Fruit fly (Drosophila melanogaster): Measurements from ENCODE around the gene CG13998.

Gene CG13998

DNA sequence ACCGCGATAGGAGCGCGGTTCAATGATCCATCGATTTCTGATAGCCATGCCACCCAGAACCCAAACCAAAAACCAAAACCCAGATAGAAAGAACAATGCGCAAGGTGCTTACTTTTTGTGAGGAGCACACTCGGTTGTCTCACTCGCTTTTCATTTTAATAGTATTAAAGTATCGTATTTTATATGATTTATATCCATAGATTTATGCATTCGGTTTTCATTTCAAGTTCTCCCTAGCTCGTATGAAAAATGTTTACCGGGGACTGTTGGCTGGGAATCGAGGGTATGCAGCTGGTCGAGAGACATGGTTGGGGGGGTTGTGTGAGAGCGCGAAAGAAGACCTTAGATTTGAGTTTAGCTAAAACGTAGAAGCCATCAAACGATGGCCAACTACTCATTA lies 15.4 kb upstream of the CG13998 start:
- no peak for TF ChIP-seq Dfd (GFP tag; optimal IDR thresholded peaks at IDR 0.05)
- no peak for TF ChIP-seq dl (GFP tag; optimal IDR thresholded peaks at IDR 0.05; ENCODE audit: insufficient read depth in 1 of 2, partially characterized antibody in 2 of 2)
- TF ChIP-seq Hr78 (GFP tag; optimal IDR thresholded peaks at IDR 0.05): no peak
- peak; percentile 62 for TF ChIP-seq woc (GFP tag; optimal IDR thresholded peaks at IDR 0.05)
- no peak for TF ChIP-seq GATAd (GFP tag; optimal IDR thresholded peaks at IDR 0.05)
- TF ChIP-seq Abd-B (GFP tag; optimal IDR thresholded peaks at IDR 0.05): no peak
- TF ChIP-seq lola (GFP tag; optimal IDR thresholded peaks at IDR 0.05): no peak
- no peak for TF ChIP-seq foxo (GFP tag; optimal IDR thresholded peaks at IDR 0.05)
- no peak for TF ChIP-seq pan (optimal IDR thresholded peaks at IDR 0.05)
- peak; percentile 31 for TF ChIP-seq dsf (GFP tag; optimal IDR thresholded peaks at IDR 0.05; ENCODE audit: borderline replicate concordance)
- peak; percentile 46 for TF ChIP-seq CG32264 (GFP tag; optimal IDR thresholded peaks at IDR 0.05)
- TF ChIP-seq br (GFP tag; optimal IDR thresholded peaks at IDR 0.05): peak; percentile 73
- peak; percentile 61 for TF ChIP-seq fru (GFP tag; optimal IDR thresholded peaks at IDR 0.05)
- no peak for TF ChIP-seq Dif (GFP tag; optimal IDR thresholded peaks at IDR 0.05; ENCODE audit: partially characterized antibody)
- peak; percentile 67 for TF ChIP-seq ey (GFP tag; optimal IDR thresholded peaks at IDR 0.05)
- no peak for TF ChIP-seq Vsx2 (GFP tag; optimal IDR thresholded peaks at IDR 0.05; ENCODE audit: partially characterized antibody)
- no peak for TF ChIP-seq Myc (optimal IDR thresholded peaks at IDR 0.05)
- TF ChIP-seq jim (GFP tag; optimal IDR thresholded peaks at IDR 0.05): no peak
- TF ChIP-seq OdsH (GFP tag; optimal IDR thresholded peaks at IDR 0.05): peak; percentile 65
- TF ChIP-seq tai (GFP tag; optimal IDR thresholded peaks at IDR 0.05): no peak
- TF ChIP-seq Mio (GFP tag; optimal IDR thresholded peaks at IDR 0.05): no peak
- TF ChIP-seq usp (GFP tag; optimal IDR thresholded peaks at IDR 0.05): no peak
- peak; percentile 39 for TF ChIP-seq Jra (GFP tag; optimal IDR thresholded peaks at IDR 0.05)
- TF ChIP-seq Rel (GFP tag; optimal IDR thresholded peaks at IDR 0.05): no peak
- TF ChIP-seq Rel (tag; optimal IDR thresholded peaks at IDR 0.05): no peak
- peak; percentile 17 for TF ChIP-seq dmrt93B (GFP tag; optimal IDR thresholded peaks at IDR 0.05)
- no peak for TF ChIP-seq brk (GFP tag; optimal IDR thresholded peaks at IDR 0.05)
- peak; percentile 68 for TF ChIP-seq rgr (GFP tag; optimal IDR thresholded peaks at IDR 0.05)
- peak; percentile 60 for TF ChIP-seq HLH106 (tag; optimal IDR thresholded peaks at IDR 0.05)
- TF ChIP-seq sage (GFP tag; optimal IDR thresholded peaks at IDR 0.05): no peak
- TF ChIP-seq N (GFP tag; optimal IDR thresholded peaks at IDR 0.05): no peak
- no peak for TF ChIP-seq CG9705 (GFP tag; optimal IDR thresholded peaks at IDR 0.05)
- TF ChIP-seq Hnf4 (GFP tag; optimal IDR thresholded peaks at IDR 0.05): peak; percentile 60
- no peak for TF ChIP-seq Hr83 (GFP tag; optimal IDR thresholded peaks at IDR 0.05; ENCODE audit: poor library complexity, severe bottlenecking)
- peak; percentile 54 for TF ChIP-seq CrebA (GFP tag; optimal IDR thresholded peaks at IDR 0.05; ENCODE audit: borderline replicate concordance)
- peak; percentile 58 for TF ChIP-seq psq (GFP tag; optimal IDR thresholded peaks at IDR 0.05)
- peak; percentile 9 for TF ChIP-seq sv (GFP tag; optimal IDR thresholded peaks at IDR 0.05)
- TF ChIP-seq Sp1 (GFP tag; optimal IDR thresholded peaks at IDR 0.05): peak; percentile 59
- peak; percentile 80 for TF ChIP-seq h (GFP tag; optimal IDR thresholded peaks at IDR 0.05)

DNA sequence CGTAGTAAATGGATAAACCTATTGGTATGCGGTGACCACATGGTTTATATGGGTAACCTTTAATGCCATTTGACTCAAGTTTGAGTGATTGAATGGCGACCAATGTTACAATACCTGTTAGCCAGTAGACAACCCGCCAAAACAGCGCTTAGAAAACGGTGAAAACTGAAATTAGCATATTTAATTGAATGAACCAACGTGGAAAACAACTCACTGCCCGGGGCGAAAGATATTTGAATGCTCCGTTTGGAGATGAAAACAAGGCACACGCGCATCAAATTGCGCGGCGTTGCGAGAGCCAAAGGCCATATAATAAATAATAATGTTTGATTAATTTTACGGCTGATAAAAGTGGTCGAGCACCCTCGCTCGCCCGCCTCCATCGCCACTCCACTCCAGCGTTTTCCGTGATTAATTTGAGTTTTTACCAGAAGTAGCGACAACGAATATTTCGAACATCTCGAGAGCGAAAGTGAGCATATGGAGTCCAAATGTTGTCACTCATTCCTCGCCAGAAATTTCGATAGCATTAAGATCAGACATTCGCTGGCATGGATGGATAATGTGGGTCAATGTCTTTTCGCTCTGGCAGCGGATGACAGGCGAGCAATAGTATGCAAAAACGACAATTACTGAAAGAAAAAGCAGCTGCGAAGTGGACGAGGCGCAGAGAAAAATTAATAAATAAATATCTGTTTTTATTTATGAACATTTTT lies 14.6 kb upstream of the CG13998 start:
- TF ChIP-seq Mio (GFP tag; optimal IDR thresholded peaks at IDR 0.05) (no peak), tai (GFP tag; optimal IDR thresholded peaks at IDR 0.05) (no peak), Vsx2 (GFP tag; optimal IDR thresholded peaks at IDR 0.05; ENCODE audit: partially characterized antibody) (no peak), jim (GFP tag; optimal IDR thresholded peaks at IDR 0.05) (no peak), woc (GFP tag; optimal IDR thresholded peaks at IDR 0.05) (no peak), N (GFP tag; optimal IDR thresholded peaks at IDR 0.05) (no peak), brk (GFP tag; optimal IDR thresholded peaks at IDR 0.05) (peak; percentile 51), Myc (optimal IDR thresholded peaks at IDR 0.05) (no peak), lola (GFP tag; optimal IDR thresholded peaks at IDR 0.05) (no peak), Dfd (GFP tag; optimal IDR thresholded peaks at IDR 0.05) (no peak), GATAd (GFP tag; optimal IDR thresholded peaks at IDR 0.05) (no peak), sv (GFP tag; optimal IDR thresholded peaks at IDR 0.05) (no peak), Rel (GFP tag; optimal IDR thresholded peaks at IDR 0.05) (no peak), Rel (tag; optimal IDR thresholded peaks at IDR 0.05) (peak; percentile 33), h (GFP tag; optimal IDR thresholded peaks at IDR 0.05) (peak; percentile 39), Abd-B (GFP tag; optimal IDR thresholded peaks at IDR 0.05) (no peak), HLH106 (tag; optimal IDR thresholded peaks at IDR 0.05) (no peak)
